Worm (Caenorhabditis elegans): ENCODE data around the gene F32H5.3.
A peak's percentile ranks its signal among the peaks of the same experiment; 100 is the strongest.

Gene F32H5.3

ce11 chrV:13408440-13408839, 49.3 kb downstream of the F32H5.3 start:
- TF ChIP-seq M03D4.4 (tag; optimal IDR thresholded peaks at IDR 0.05): no peak
- TF ChIP-seq zip-8 (tag; optimal IDR thresholded peaks at IDR 0.05): no peak
- no peak for TF ChIP-seq elt-3 (tag; optimal IDR thresholded peaks at IDR 0.05)
- no peak for TF ChIP-seq mls-2 (tag; optimal IDR thresholded peaks at IDR 0.05)

- peak; percentile 68 for TF ChIP-seq ces-1 (GFP tag; optimal IDR thresholded peaks at IDR 0.05)
- TF ChIP-seq ham-2 (GFP tag; optimal IDR thresholded peaks at IDR 0.05): no peak
Measured at ce11 chrV:13409089-13409488, 50.0 kb downstream of the F32H5.3 start.

Measured in whole organism, mixed stage, embryonic.